Fruit fly (Drosophila melanogaster) whole organism, wandering third instar larva: Measurements from ENCODE around the gene ttk.

Experiments used
- Abd-B ChIP-seq: fragments of >200 bp; optimal IDR thresholded peaks from 2 replicates; lab custom pipeline; 2017; ENCODE audit warnings: missing biosample characterization, missing genetic modification characterization
- CG9705 ChIP-seq: fragments of 200-800 bp; sonication (Bioruptor generic); optimal IDR thresholded peaks from 2 replicates; lab custom pipeline; 2018; ENCODE audit warnings: missing biosample characterization, mild to moderate bottlenecking, missing genetic modification characterization
- Dfd ChIP-seq: fragments of >200 bp; optimal IDR thresholded peaks from 2 replicates; lab custom pipeline; 2017; ENCODE audit warnings: missing biosample characterization, missing genetic modification characterization
- Dif ChIP-seq: fragments of 200-275, 200-300 bp; sonication (Bioruptor generic); optimal IDR thresholded peaks from 2 replicates; lab custom pipeline; 2018; ENCODE audit warnings: missing biosample characterization, missing genetic modification characterization; ENCODE audit not compliant: partially characterized antibody
- Mio ChIP-seq: sonication (Bioruptor generic); optimal IDR thresholded peaks from 2 replicates; lab custom pipeline; 2016; ENCODE audit warnings: missing biosample characterization, missing genetic modification characterization
- OdsH ChIP-seq: fragments of 200-800 bp; sonication (Bioruptor generic); optimal IDR thresholded peaks from 2 replicates; lab custom pipeline; 2016; ENCODE audit warnings: missing biosample characterization, mild to moderate bottlenecking, missing genetic modification characterization
- brk ChIP-seq: fragments of 200-800 bp; sonication (Bioruptor generic); optimal IDR thresholded peaks from 2 replicates; lab custom pipeline; 2016; ENCODE audit warnings: missing biosample characterization, mild to moderate bottlenecking, missing genetic modification characterization
- h ChIP-seq: fragments of 200-800 bp; sonication (Bioruptor generic); optimal IDR thresholded peaks from 3 replicates; lab custom pipeline; 2016; ENCODE audit warnings: missing biosample characterization, mild to moderate bottlenecking, missing genetic modification characterization
- rgr ChIP-seq: fragments of 200-800 bp; sonication (Bioruptor generic); optimal IDR thresholded peaks from 3 replicates; lab custom pipeline; 2016; ENCODE audit warnings: missing biosample characterization, mild to moderate bottlenecking, missing genetic modification characterization
- sv ChIP-seq: fragments of 200-800 bp; sonication (Bioruptor generic); optimal IDR thresholded peaks from 3 replicates; lab custom pipeline; 2016; ENCODE audit warnings: missing biosample characterization, missing genetic modification characterization
- usp ChIP-seq: fragments of >200 bp; optimal IDR thresholded peaks from 2 replicates; lab custom pipeline; 2017; ENCODE audit warnings: missing biosample characterization, missing genetic modification characterization

DNA sequence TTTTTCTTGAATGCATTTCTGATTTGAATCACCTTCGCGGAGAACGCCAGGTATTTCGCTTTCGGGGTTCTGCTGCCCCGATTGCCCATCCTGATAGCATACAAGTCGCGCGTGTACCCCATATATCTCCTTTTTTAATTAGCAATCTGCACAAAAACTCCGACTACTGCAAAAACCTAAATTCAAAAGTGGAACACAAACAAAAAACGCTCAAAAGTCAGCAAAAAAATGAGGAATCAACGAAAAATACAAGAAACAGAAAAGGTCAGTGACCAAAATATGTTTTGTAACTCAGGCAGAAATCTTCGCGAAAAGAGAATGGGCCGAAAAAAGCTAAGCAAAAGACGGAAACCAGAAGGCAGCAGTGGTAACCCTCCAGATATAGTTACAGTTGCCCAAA is 2.6 kb downstream of the ttk start:
- TF ChIP-seq CG9705 (no peak), OdsH (no peak), sv (no peak), rgr (GFP tag; lab: Kevin White, UChicago) (no peak), h (no peak), usp (GFP tag; lab: Kevin White, UChicago) (no peak), brk (GFP tag; lab: Kevin White, UChicago) (no peak), Mio (GFP tag; lab: Kevin White, UChicago) (no peak), Abd-B (GFP tag; lab: Kevin White, UChicago) (no peak), Dfd (GFP tag; lab: Kevin White, UChicago) (no peak), Dif (GFP tag; lab: Kevin White, UChicago) (no peak)
